Worm (Caenorhabditis elegans) whole organism, mixed stage, embryonic: ENCODE measurements around the gene srh-23.

Experiments
- ceh-39 ChIP-seq: fragments of 150-350 bp; optimal IDR thresholded peaks from 2 replicates; lab custom pipeline; 2014; ENCODE audit warnings: missing biosample characterization, missing genetic modification characterization
- elt-1 ChIP-seq: sonication (generic microtip); optimal IDR thresholded peaks from 2 replicates; lab custom pipeline; 2017; ENCODE audit warnings: missing genetic modification characterization, mild to moderate bottlenecking, missing compliant biosample characterization, antibody characterized with exemption, moderate library complexity, borderline replicate concordance; ENCODE audit not compliant: insufficient read depth
- elt-3 ChIP-seq: fragments of 150-350 bp; optimal IDR thresholded peaks from 2 replicates; lab custom pipeline; 2014; ENCODE audit warnings: missing biosample characterization, missing genetic modification characterization
- lsy-2 ChIP-seq: fragments of 150-350 bp; optimal IDR thresholded peaks from 2 replicates; lab custom pipeline; 2014; ENCODE audit warnings: missing biosample characterization, missing genetic modification characterization
- nhr-237 ChIP-seq: fragments of 150-350 bp; optimal IDR thresholded peaks from 2 replicates; lab custom pipeline; 2014; ENCODE audit warnings: missing biosample characterization, missing genetic modification characterization
- pha-4 ChIP-seq: fragments of 150-350 bp; optimal IDR thresholded peaks from 2 replicates; lab custom pipeline; 2018; ENCODE audit warnings: missing biosample characterization, missing genetic modification reagents, missing genetic modification characterization
- sem-2 ChIP-seq: fragments of 200-800 bp; sonication (Bioruptor generic); optimal IDR thresholded peaks from 2 replicates; lab custom pipeline; 2018; ENCODE audit warnings: mild to moderate bottlenecking, missing genetic modification characterization, missing compliant biosample characterization
- snpc-4 ChIP-seq: fragments of 150-350 bp; optimal IDR thresholded peaks from 2 replicates; lab custom pipeline; 2014; ENCODE audit warnings: missing biosample characterization, missing genetic modification characterization
- sptf-1 ChIP-seq: sonication (generic microtip); optimal IDR thresholded peaks from 2 replicates; lab custom pipeline; 2017; ENCODE audit warnings: mild to moderate bottlenecking, missing genetic modification characterization, moderate library complexity, missing compliant biosample characterization
- tbx-8 ChIP-seq: fragments of 200-800 bp; sonication (Bioruptor generic); optimal IDR thresholded peaks from 2 replicates; lab custom pipeline; 2018; ENCODE audit warnings: mild to moderate bottlenecking, missing genetic modification characterization, moderate library complexity, missing compliant biosample characterization
- unc-39 ChIP-seq: fragments of 150-350 bp; optimal IDR thresholded peaks from 2 replicates; lab custom pipeline; 2014; ENCODE audit warnings: missing biosample characterization, missing genetic modification characterization
- unc-62 ChIP-seq: fragments of 150-350 bp; optimal IDR thresholded peaks from 2 replicates; lab custom pipeline; 2014; ENCODE audit warnings: missing biosample characterization, missing genetic modification reagents, missing genetic modification characterization
- ztf-11 ChIP-seq: fragments of 150-350 bp; optimal IDR thresholded peaks from 2 replicates; lab custom pipeline; 2014; ENCODE audit warnings: missing biosample characterization, missing genetic modification characterization

DNA sequence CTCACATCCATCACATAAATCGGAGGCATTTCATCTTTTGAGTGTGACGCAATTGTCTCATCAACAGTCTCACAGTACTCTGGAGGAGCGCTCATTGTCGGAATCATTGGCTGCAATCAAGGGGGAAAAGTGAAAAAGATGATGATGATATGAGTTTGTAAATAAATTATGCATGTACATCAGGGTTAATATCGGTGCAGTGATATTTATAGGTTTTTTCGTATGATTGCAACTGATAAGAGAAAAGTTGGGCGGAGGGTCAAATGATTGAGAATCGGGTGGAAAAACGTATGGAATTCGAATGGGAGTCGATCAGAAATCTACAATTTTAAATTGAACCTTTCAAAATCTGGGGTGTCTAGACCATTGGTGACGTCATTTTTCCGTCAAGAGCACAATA, 6.0 kb upstream of the srh-23 start, which contains the start of gene H23N18.6:
- TF ChIP-seq unc-62 (GFP tag; lab: Kevin White, UChicago) (no peak), pha-4 (tag; lab: Kevin White, UChicago) (no peak), tbx-8 (GFP tag; lab: Kevin White, UChicago) (no peak), sptf-1 (no peak), nhr-237 (tag; lab: Kevin White, UChicago) (no peak), snpc-4 (no peak), ceh-39 (tag; lab: Kevin White, UChicago) (no peak), elt-1 (tag; lab: Kevin White, UChicago) (no peak), ztf-11 (no peak), lsy-2 (tag; lab: Kevin White, UChicago) (no peak), unc-39 (tag; lab: Kevin White, UChicago) (no peak), sem-2 (GFP tag; lab: Kevin White, UChicago) (no peak), elt-3 (tag; lab: Kevin White, UChicago) (no peak)
